Worm (Caenorhabditis elegans) whole organism, L4 larva: ENCODE results near the gene srv-24.
"Not testable (repeated sequence)": the region's sequence is repeated elsewhere in the genome, so short reads cannot be mapped to it uniquely, and the experiment has no call there.

Source experiments
- F37D6.2 ChIP-seq: sonication (generic microtip); optimal IDR thresholded peaks from 2 replicates; lab custom pipeline; 2016; ENCODE audit warnings: mild to moderate bottlenecking, missing genetic modification characterization, missing compliant biosample characterization
- T20F7.1 ChIP-seq: fragments of 200-800 bp; sonication (Bioruptor generic); optimal IDR thresholded peaks from 2 replicates; lab custom pipeline; 2018; ENCODE audit warnings: mild to moderate bottlenecking, missing genetic modification characterization, missing compliant biosample characterization
- T26A8.4 ChIP-seq: fragments of 200-800 bp; sonication (Bioruptor generic); IDR thresholded peaks from 2 replicates; pipeline ENCODE4 v1.3.6; 2022; ENCODE audit warnings: missing genetic modification characterization, missing compliant biosample characterization
- aha-1 ChIP-seq: fragments of 150-350 bp; peaks from one replicate; lab custom pipeline; 2014; ENCODE audit warnings: missing biosample characterization, missing genetic modification characterization
- daf-12 ChIP-seq: fragments of 150-350 bp; optimal IDR thresholded peaks from 2 replicates; lab custom pipeline; 2014; ENCODE audit warnings: missing biosample characterization, missing genetic modification reagents, missing genetic modification characterization
- daf-16 ChIP-seq, 3 experiments: sonication (generic microtip); optimal IDR thresholded peaks; 2 replicates each; lab custom pipeline; 2016 to 2017; ENCODE audit warnings: missing genetic modification characterization in 3 of 3, missing genetic modification reagents in 3 of 3, mild to moderate bottlenecking in 2 of 3, missing compliant biosample characterization in 2 of 3, missing biosample characterization in 1 of 3, moderate library complexity in 1 of 3
- daf-19 ChIP-seq: fragments of 200-800 bp; sonication (Bioruptor generic); conservative IDR thresholded peaks from 2 replicates; pipeline ENCODE4 v1.3.6; 2022; ENCODE audit warnings: missing genetic modification characterization, missing compliant biosample characterization
- dmd-6 ChIP-seq: fragments of 200-800 bp; sonication (Bioruptor generic); IDR thresholded peaks from 2 replicates; pipeline ENCODE4 v1.3.6; 2022; ENCODE audit warnings: missing genetic modification reagents, missing genetic modification characterization, missing compliant biosample characterization
- dmd-9 ChIP-seq: fragments of 200-800 bp; sonication (Bioruptor generic); IDR thresholded peaks from 2 replicates; pipeline ENCODE4 v1.3.6; 2022; ENCODE audit warnings: missing genetic modification reagents, missing genetic modification characterization, missing compliant biosample characterization
- dve-1 ChIP-seq: sonication (generic microtip); optimal IDR thresholded peaks from 2 replicates; lab custom pipeline; 2017; ENCODE audit warnings: antibody characterized with exemption, mild to moderate bottlenecking, missing genetic modification characterization, missing compliant biosample characterization; ENCODE audit not compliant: insufficient read depth
- gei-8 ChIP-seq: fragments of 200-800 bp; sonication (Bioruptor generic); optimal IDR thresholded peaks from 2 replicates; lab custom pipeline; 2018; ENCODE audit warnings: mild to moderate bottlenecking, missing genetic modification characterization, missing compliant biosample characterization
- hlh-11 ChIP-seq: fragments of 200-800 bp; sonication (Bioruptor generic); optimal IDR thresholded peaks from 2 replicates; lab custom pipeline; 2018; ENCODE audit warnings: mild to moderate bottlenecking, missing genetic modification characterization, missing compliant biosample characterization
- hlh-30 ChIP-seq: sonication (generic microtip); optimal IDR thresholded peaks from 2 replicates; lab custom pipeline; 2017; ENCODE audit warnings: antibody characterized with exemption, mild to moderate bottlenecking, missing genetic modification characterization, missing compliant biosample characterization; ENCODE audit not compliant: insufficient read depth
- lim-7 ChIP-seq: fragments of 200-800 bp; sonication (Bioruptor generic); IDR thresholded peaks from 2 replicates; pipeline ENCODE4 v1.3.6; 2022; ENCODE audit warnings: missing genetic modification characterization, missing compliant biosample characterization
- lin-15B ChIP-seq: fragments of 150-350 bp; sonication (generic microtip); optimal IDR thresholded peaks from 3 replicates; lab custom pipeline; 2014; ENCODE audit warnings: missing biosample characterization, missing genetic modification characterization
- madf-5 ChIP-seq, 2 experiments: fragments of 200-800 bp; sonication (Bioruptor generic); IDR thresholded peaks; 2 replicates each; pipeline ENCODE4 v1.3.6; 2022; ENCODE audit warnings: missing compliant biosample characterization in 2 of 2, missing genetic modification characterization in 2 of 2
- mdl-1 ChIP-seq, 2 experiments: fragments of 150-350 bp in 1 of 2; sonication (generic microtip) in 1 of 2; optimal IDR thresholded peaks; 2 replicates each; lab custom pipeline; 2014 to 2017; ENCODE audit warnings: missing biosample characterization in 2 of 2, missing genetic modification characterization in 2 of 2
- nhr-28 ChIP-seq: fragments of 150-350 bp; optimal IDR thresholded peaks from 2 replicates; lab custom pipeline; 2014; ENCODE audit warnings: missing biosample characterization, missing genetic modification characterization
- nhr-41 ChIP-seq: fragments of 200-800 bp; sonication (Bioruptor generic); IDR thresholded peaks from 2 replicates; pipeline ENCODE4 v1.3.6; 2022; ENCODE audit warnings: missing genetic modification reagents, missing genetic modification characterization, missing compliant biosample characterization
- nhr-48 ChIP-seq: sonication (generic microtip); optimal IDR thresholded peaks from 2 replicates; lab custom pipeline; 2016; ENCODE audit warnings: mild to moderate bottlenecking, missing genetic modification characterization, missing compliant biosample characterization
- nhr-6 ChIP-seq: fragments of 150-350 bp; optimal IDR thresholded peaks from 2 replicates; lab custom pipeline; 2014; ENCODE audit warnings: missing biosample characterization, missing genetic modification characterization
- nhr-77 ChIP-seq: fragments of 150-350 bp; optimal IDR thresholded peaks from 2 replicates; lab custom pipeline; 2014; ENCODE audit warnings: missing biosample characterization, missing genetic modification characterization
- pqm-1 ChIP-seq: sonication (generic microtip); optimal IDR thresholded peaks from 2 replicates; lab custom pipeline; 2017; ENCODE audit warnings: missing biosample characterization, missing genetic modification characterization
- unc-130 ChIP-seq: sonication (generic microtip); optimal IDR thresholded peaks from 2 replicates; lab custom pipeline; 2016; ENCODE audit warnings: missing genetic modification reagents, missing genetic modification characterization, missing compliant biosample characterization
- unc-39 ChIP-seq: sonication (generic microtip); optimal IDR thresholded peaks from 2 replicates; lab custom pipeline; 2017; ENCODE audit warnings: missing biosample characterization, missing genetic modification characterization
- unc-62 ChIP-seq, 3 experiments: fragments of 150-350 bp in 1 of 3; sonication (generic microtip); optimal IDR thresholded peaks in 2 of 3; peaks in 1 of 3; 1 replicate in 1 of 3; 2 replicates in 2 of 3; lab custom pipeline; 2014 to 2017; ENCODE audit warnings: missing biosample characterization in 3 of 3, missing genetic modification characterization in 3 of 3, missing genetic modification reagents in 3 of 3, missing genotype in 1 of 3
- zag-1 ChIP-seq: fragments of 150-350 bp; optimal IDR thresholded peaks from 2 replicates; lab custom pipeline; 2014; ENCODE audit warnings: missing biosample characterization, missing genetic modification characterization
- zfp-2 ChIP-seq: sonication (generic microtip); optimal IDR thresholded peaks from 2 replicates; lab custom pipeline; 2016; ENCODE audit warnings: mild to moderate bottlenecking, missing genetic modification characterization, missing compliant biosample characterization
- zip-2 ChIP-seq: fragments of 150-350 bp; optimal IDR thresholded peaks from 2 replicates; lab custom pipeline; 2014; ENCODE audit warnings: missing biosample characterization, missing genetic modification characterization

The srv-24 gene

ce11 chrIV:6253000-6253399, 37.6 kb downstream of the srv-24 start, which contains the start of gene T13A10.2:
TSS of gene T13A10.2 (plus strand) at chrIV:6253300.
- TF ChIP-seq F37D6.2 (tag; lab: Kevin White, UChicago); dmd-9 (GFP tag; lab: Robert Waterston, UW); madf-5 (GFP tag; IDR thresholded peaks at IDR 0.05; lab: Robert Waterston, UW): not testable (repeated sequence)
- TF ChIP-seq, all 104 proteins: peak for 0; not testable (repeated sequence) for 104

ce11 chrIV:6249591-6249990, 41.0 kb downstream of the srv-24 start, which contains the start of gene F58F9.1:
TSS of gene F58F9.1 (plus strand) at chrIV:6249841.
- TF ChIP-seq daf-19 (GFP tag; lab: Robert Waterston, UW) (no peak), hlh-30 (tag; lab: Kevin White, UChicago) (peak; percentile 6), zip-2 (tag; lab: Kevin White, UChicago) (no peak), aha-1 (tag; lab: Kevin White, UChicago) (peak; percentile 44), unc-62 (GFP tag; optimal IDR thresholded peaks at IDR 0.05 in 1 of 2; lab: Kevin White, UChicago) (peak in 1 of 2 experiments; percentile 16), unc-62 (tag; optimal IDR thresholded peaks at IDR 0.05; lab: Kevin White, UChicago) (no peak)

ce11 chrIV:6248486-6248885, 42.2 kb downstream of the srv-24 start, which contains the start of gene acox-3:
TSS of gene acox-3 (minus strand) at chrIV:6248492.
- TF ChIP-seq nhr-28 (tag; lab: Kevin White, UChicago) (peak; percentile 66), dmd-6 (GFP tag; lab: Robert Waterston, UW) (0 out of 2 replicates have a peak, but pooled peaks have one; percentile 13), daf-16 (GFP tag; optimal IDR thresholded peaks at IDR 0.05; lab: Kevin White, UChicago) (no peak), daf-16 (tag; optimal IDR thresholded peaks at IDR 0.05; lab: Kevin White, UChicago) (peak; percentile 88), dve-1 (tag; lab: Kevin White, UChicago) (peak; percentile 40), pqm-1 (tag; lab: Kevin White, UChicago) (peak; percentile 53), T26A8.4 (GFP tag; lab: Robert Waterston, UW) (no peak), T20F7.1 (GFP tag; lab: Kevin White, UChicago) (no peak)
- TF ChIP-seq, all 104 proteins: peak for 5

- TF ChIP-seq daf-12 (tag; lab: Kevin White, UChicago) (no peak), zfp-2 (tag; lab: Kevin White, UChicago) (no peak), T20F7.1 (GFP tag; lab: Kevin White, UChicago) (no peak), mdl-1 (tag; optimal IDR thresholded peaks at IDR 0.05; lab: Kevin White, UChicago) (no peak), unc-130 (GFP tag; lab: Kevin White, UChicago) (no peak), zag-1 (tag; lab: Kevin White, UChicago) (no peak), gei-8 (GFP tag; lab: Kevin White, UChicago) (no peak), nhr-77 (tag; lab: Kevin White, UChicago) (no peak), nhr-41 (no peak), daf-19 (GFP tag; lab: Robert Waterston, UW) (no peak), dve-1 (tag; lab: Kevin White, UChicago) (no peak), lim-7 (GFP tag; lab: Robert Waterston, UW) (no peak), pqm-1 (tag; lab: Kevin White, UChicago) (no peak), lin-15B (no peak), nhr-6 (tag; lab: Kevin White, UChicago) (no peak), nhr-28 (tag; lab: Kevin White, UChicago) (no peak), hlh-11 (tag; lab: Kevin White, UChicago) (no peak), aha-1 (tag; lab: Kevin White, UChicago) (no peak), unc-39 (tag; lab: Kevin White, UChicago) (no peak), nhr-48 (tag; lab: Kevin White, UChicago) (no peak)
- TF ChIP-seq, all 104 proteins: peak for 0
These were observed 50.6 kb downstream of the srv-24 start, which contains the start of gene F58F9.9 for ce11 chrIV:6239993-6240392. TSS of gene F58F9.9 (plus strand) at chrIV:6240293.
